Worm (Caenorhabditis elegans) whole organism, young adult: ENCODE measurements around the gene rpap-3.

Experiments used
- B0035.1 ChIP-seq: sonication (generic microtip); optimal IDR thresholded peaks from 2 replicates; lab custom pipeline; 2016; ENCODE audit warnings: missing genetic modification characterization, mild to moderate bottlenecking, missing compliant biosample characterization, missing genotype, missing genetic modification reagents
- C06A6.2 ChIP-seq: fragments of 200-800 bp; sonication (Bioruptor generic); conservative IDR thresholded peaks from 2 replicates; pipeline ENCODE4 v1.3.6; 2022; ENCODE audit warnings: missing genetic modification characterization, missing compliant biosample characterization
- C17E4.6 ChIP-seq: fragments of 200-800 bp; sonication (Bioruptor generic); IDR thresholded peaks from 2 replicates; pipeline ENCODE4 v1.3.6; 2022; ENCODE audit warnings: missing genetic modification reagents, missing genetic modification characterization, missing compliant biosample characterization
- D2030.7 ChIP-seq: fragments of 200-800 bp; sonication (Bioruptor generic); IDR thresholded peaks from 2 replicates; pipeline ENCODE4 v1.3.6; 2022; ENCODE audit warnings: missing genetic modification reagents, missing genetic modification characterization, missing compliant biosample characterization
- F22D6.2 ChIP-seq: sonication (generic microtip); optimal IDR thresholded peaks from 2 replicates; lab custom pipeline; 2016; ENCODE audit warnings: mild to moderate bottlenecking, missing genetic modification characterization, missing compliant biosample characterization
- F39B2.1 ChIP-seq: fragments of 200-800 bp; sonication (Bioruptor generic); IDR thresholded peaks from 2 replicates; pipeline ENCODE4 v1.3.6; 2022; ENCODE audit warnings: missing genetic modification reagents, missing genetic modification characterization, missing compliant biosample characterization
- F57C9.4 ChIP-seq: sonication (generic microtip); optimal IDR thresholded peaks from 2 replicates; lab custom pipeline; 2017; ENCODE audit warnings: mild to moderate bottlenecking, missing genetic modification characterization, missing compliant biosample characterization
- K11D2.4 ChIP-seq: fragments of 200-800 bp; sonication (Bioruptor generic); IDR thresholded peaks from 2 replicates; pipeline ENCODE4 v1.3.6; 2022; ENCODE audit warnings: missing genetic modification reagents, missing genetic modification characterization, missing compliant biosample characterization
- Y53F4B.3 ChIP-seq: fragments of 200-800 bp; sonication (Bioruptor generic); IDR thresholded peaks from 2 replicates; pipeline ENCODE4 v1.3.6; 2022; ENCODE audit warnings: missing genetic modification reagents, missing genetic modification characterization, missing compliant biosample characterization
- Y53G8AR.9 ChIP-seq: fragments of 200-800 bp; sonication (Bioruptor generic); conservative IDR thresholded peaks from 2 replicates; pipeline ENCODE4 v1.3.6; 2022; ENCODE audit warnings: missing genetic modification reagents, missing genetic modification characterization, missing compliant biosample characterization
- Y56A3A.18 ChIP-seq: fragments of 200-800 bp; sonication (Bioruptor generic); IDR thresholded peaks from 2 replicates; pipeline ENCODE4 v1.3.6; 2022; ENCODE audit warnings: missing genetic modification reagents, missing genetic modification characterization, missing compliant biosample characterization
- Y95B8A.8 ChIP-seq: fragments of 200-800 bp; sonication (Bioruptor generic); IDR thresholded peaks from 2 replicates; pipeline ENCODE4 v1.3.6; 2022; ENCODE audit warnings: missing genetic modification reagents, missing genetic modification characterization, missing compliant biosample characterization
- akir-1 ChIP-seq: fragments of 200-800 bp; sonication (Bioruptor generic); optimal IDR thresholded peaks from 2 replicates; lab custom pipeline; 2018; ENCODE audit warnings: mild to moderate bottlenecking, missing genetic modification characterization, moderate library complexity, missing compliant biosample characterization
- athp-1 ChIP-seq: sonication (generic microtip); optimal IDR thresholded peaks from 2 replicates; lab custom pipeline; 2017; ENCODE audit warnings: mild to moderate bottlenecking, missing genetic modification characterization, missing compliant biosample characterization
- attf-5 ChIP-seq: fragments of 200-800 bp; sonication (Bioruptor generic); optimal IDR thresholded peaks from 2 replicates; lab custom pipeline; 2018; ENCODE audit warnings: mild to moderate bottlenecking, missing genetic modification characterization, missing compliant biosample characterization
- bed-2 ChIP-seq: fragments of 200-800 bp; sonication (Bioruptor generic); IDR thresholded peaks from 2 replicates; pipeline ENCODE4 v1.3.6; 2022; ENCODE audit warnings: missing genetic modification reagents, missing genetic modification characterization, missing compliant biosample characterization
- cebp-2 ChIP-seq: fragments of 200-800 bp; sonication (Bioruptor generic); IDR thresholded peaks from 2 replicates; pipeline ENCODE4 v1.3.6; 2022; ENCODE audit warnings: missing genetic modification characterization, missing compliant biosample characterization
- ceh-27 ChIP-seq: fragments of 200-800 bp; sonication (Bioruptor generic); optimal IDR thresholded peaks from 2 replicates; lab custom pipeline; 2018; ENCODE audit warnings: mild to moderate bottlenecking, missing genetic modification characterization, moderate library complexity, missing compliant biosample characterization
- ceh-91 ChIP-seq: fragments of 200-800 bp; sonication (Bioruptor generic); IDR thresholded peaks from 2 replicates; pipeline ENCODE4 v1.3.6; 2022; ENCODE audit warnings: missing genetic modification reagents, missing genetic modification characterization, missing compliant biosample characterization
- die-1 ChIP-seq: sonication (generic microtip); optimal IDR thresholded peaks from 2 replicates; lab custom pipeline; 2016; ENCODE audit warnings: missing genotype, mild to moderate bottlenecking, missing genetic modification characterization, missing compliant biosample characterization
- efl-1 ChIP-seq: fragments of 150-350 bp; optimal IDR thresholded peaks from 2 replicates; lab custom pipeline; 2014; ENCODE audit warnings: missing biosample characterization, missing genetic modification reagents, missing genetic modification characterization
- egl-44 ChIP-seq: fragments of 200-800 bp; sonication (Bioruptor generic); IDR thresholded peaks from 2 replicates; pipeline ENCODE4 v1.3.6; 2022; ENCODE audit warnings: missing genetic modification reagents, missing genetic modification characterization, missing compliant biosample characterization
- ekl-4 ChIP-seq: fragments of 200-800 bp; sonication (Bioruptor generic); IDR thresholded peaks from 2 replicates; pipeline ENCODE4 v1.3.6; 2022; ENCODE audit warnings: missing genetic modification reagents, missing genetic modification characterization, missing compliant biosample characterization
- fkh-3 ChIP-seq: sonication (generic microtip); optimal IDR thresholded peaks from 2 replicates; lab custom pipeline; 2016; ENCODE audit warnings: mild to moderate bottlenecking, missing genetic modification characterization, missing compliant biosample characterization
- gei-17 ChIP-seq: fragments of 200-800 bp; sonication (Bioruptor generic); optimal IDR thresholded peaks from 2 replicates; lab custom pipeline; 2018; ENCODE audit warnings: mild to moderate bottlenecking, missing genetic modification characterization, missing compliant biosample characterization
- him-1 ChIP-seq: sonication (generic microtip); optimal IDR thresholded peaks from 2 replicates; lab custom pipeline; 2016; ENCODE audit warnings: missing genotype, missing genetic modification reagents, missing genetic modification characterization, missing compliant biosample characterization
- hlh-26 ChIP-seq: fragments of 200-800 bp; sonication (Bioruptor generic); conservative IDR thresholded peaks from 2 replicates; pipeline ENCODE4 v1.3.6; 2022; ENCODE audit warnings: missing genetic modification reagents, missing genetic modification characterization, missing compliant biosample characterization
- hmg-1.2 ChIP-seq: fragments of 200-800 bp; sonication (Bioruptor generic); IDR thresholded peaks from 2 replicates; pipeline ENCODE4 v1.3.6; 2022; ENCODE audit warnings: missing genetic modification reagents, missing genetic modification characterization, missing compliant biosample characterization
- hsf-1 ChIP-seq: fragments of 200-800 bp; sonication (Bioruptor generic); IDR thresholded peaks from 2 replicates; pipeline ENCODE4 v1.3.6; 2022; ENCODE audit warnings: missing genetic modification reagents, missing genetic modification characterization, missing compliant biosample characterization
- let-607 ChIP-seq, 2 experiments: fragments of 200-800 bp in 1 of 2; sonication (Bioruptor generic) in 1 of 2; sonication (generic microtip) in 1 of 2; optimal IDR thresholded peaks; 2 replicates each; lab custom pipeline; 2016 to 2018; ENCODE audit warnings: mild to moderate bottlenecking in 2 of 2, missing compliant biosample characterization in 2 of 2, missing genetic modification characterization in 2 of 2, moderate library complexity in 2 of 2, missing genotype in 1 of 2
- mes-4 ChIP-seq: sonication (generic microtip); optimal IDR thresholded peaks from 2 replicates; lab custom pipeline; 2016; ENCODE audit warnings: missing genotype, missing genetic modification characterization, missing compliant biosample characterization
- nfya-2 ChIP-seq: fragments of 200-800 bp; sonication (Bioruptor generic); IDR thresholded peaks from 2 replicates; pipeline ENCODE4 v1.3.6; 2022; ENCODE audit warnings: missing genetic modification reagents, missing genetic modification characterization, missing compliant biosample characterization
- nhr-27 ChIP-seq: fragments of 200-800 bp; sonication (Bioruptor generic); optimal IDR thresholded peaks from 2 replicates; lab custom pipeline; 2018; ENCODE audit warnings: mild to moderate bottlenecking, missing genetic modification characterization, moderate library complexity, missing compliant biosample characterization
- nhr-80 ChIP-seq: sonication (generic microtip); optimal IDR thresholded peaks from 2 replicates; lab custom pipeline; 2016; ENCODE audit warnings: missing genetic modification characterization, missing compliant biosample characterization
- pha-4 ChIP-seq: fragments of 150-350 bp; sonication (generic microtip); optimal IDR thresholded peaks from 2 replicates; lab custom pipeline; 2014; ENCODE audit warnings: missing biosample characterization, missing genetic modification reagents, missing genetic modification characterization
- rcor-1 ChIP-seq: fragments of 200-800 bp; sonication (Bioruptor generic); IDR thresholded peaks from 2 replicates; pipeline ENCODE4 v1.3.6; 2022; ENCODE audit warnings: missing genetic modification reagents, missing genetic modification characterization, missing compliant biosample characterization
- repo-1 ChIP-seq: sonication (generic microtip); optimal IDR thresholded peaks from 2 replicates; lab custom pipeline; 2017; ENCODE audit warnings: mild to moderate bottlenecking, missing genetic modification characterization, missing compliant biosample characterization
- rpc-1 ChIP-seq, 2 experiments: fragments of 150-350 bp in 1 of 2; sonication (generic microtip) in 1 of 2; optimal IDR thresholded peaks; 2 replicates each; lab custom pipeline; 2014 to 2018; ENCODE audit warnings: missing biosample characterization in 1 of 2, missing genetic modification characterization in 1 of 2, missing genetic modification reagents in 1 of 2, missing genotype in 1 of 2
- snpc-1.3 ChIP-seq: sonication (generic microtip); optimal IDR thresholded peaks from 2 replicates; lab custom pipeline; 2017; ENCODE audit warnings: missing genetic modification characterization, mild to moderate bottlenecking, missing compliant biosample characterization, antibody characterized with exemption, moderate library complexity, missing genotype, missing genetic modification reagents; ENCODE audit not compliant: insufficient read depth
- snpc-3.4 ChIP-seq: sonication (generic microtip); optimal IDR thresholded peaks from 2 replicates; lab custom pipeline; 2017; ENCODE audit warnings: missing genetic modification characterization, mild to moderate bottlenecking, missing compliant biosample characterization, antibody characterized with exemption, moderate library complexity, missing genotype, missing genetic modification reagents
- sptf-2 ChIP-seq: fragments of 200-800 bp; sonication (Bioruptor generic); optimal IDR thresholded peaks from 2 replicates; lab custom pipeline; 2018; ENCODE audit warnings: mild to moderate bottlenecking, missing genetic modification characterization, missing compliant biosample characterization
- tbp1 ChIP-seq: fragments of 200-800 bp; sonication (Bioruptor generic); optimal IDR thresholded peaks from 2 replicates; lab custom pipeline; 2018; ENCODE audit warnings: mild to moderate bottlenecking, missing genetic modification characterization, missing compliant biosample characterization
- tbx-9 ChIP-seq: sonication (generic microtip); optimal IDR thresholded peaks from 2 replicates; lab custom pipeline; 2016; ENCODE audit warnings: borderline replicate concordance, missing genetic modification characterization, inconsistent platforms, missing compliant biosample characterization
- tlf-1 ChIP-seq: fragments of 200-800 bp; sonication (Bioruptor generic); optimal IDR thresholded peaks from 2 replicates; lab custom pipeline; 2018; ENCODE audit warnings: mild to moderate bottlenecking, missing genetic modification characterization, missing compliant biosample characterization
- unc-62 ChIP-seq: fragments of 150-350 bp; optimal IDR thresholded peaks from 2 replicates; lab custom pipeline; 2014; ENCODE audit warnings: missing biosample characterization, missing genetic modification reagents, missing genetic modification characterization
- zfh-2 ChIP-seq: fragments of 200-800 bp; sonication (Bioruptor generic); conservative IDR thresholded peaks from 2 replicates; pipeline ENCODE4 v1.3.6; 2022; ENCODE audit warnings: missing genetic modification reagents, missing genetic modification characterization, missing compliant biosample characterization
- zim-3 ChIP-seq: sonication (generic microtip); optimal IDR thresholded peaks from 2 replicates; lab custom pipeline; 2017; ENCODE audit warnings: mild to moderate bottlenecking, missing genetic modification characterization, moderate library complexity, missing compliant biosample characterization
- ztf-26 ChIP-seq: sonication (generic microtip); optimal IDR thresholded peaks from 2 replicates; lab custom pipeline; 2017; ENCODE audit warnings: missing genetic modification characterization, missing compliant biosample characterization
- ztf-3 ChIP-seq: fragments of 200-800 bp; sonication (Bioruptor generic); optimal IDR thresholded peaks from 2 replicates; lab custom pipeline; 2018; ENCODE audit warnings: mild to moderate bottlenecking, missing genetic modification characterization, missing compliant biosample characterization

The rpap-3 gene

DNA sequence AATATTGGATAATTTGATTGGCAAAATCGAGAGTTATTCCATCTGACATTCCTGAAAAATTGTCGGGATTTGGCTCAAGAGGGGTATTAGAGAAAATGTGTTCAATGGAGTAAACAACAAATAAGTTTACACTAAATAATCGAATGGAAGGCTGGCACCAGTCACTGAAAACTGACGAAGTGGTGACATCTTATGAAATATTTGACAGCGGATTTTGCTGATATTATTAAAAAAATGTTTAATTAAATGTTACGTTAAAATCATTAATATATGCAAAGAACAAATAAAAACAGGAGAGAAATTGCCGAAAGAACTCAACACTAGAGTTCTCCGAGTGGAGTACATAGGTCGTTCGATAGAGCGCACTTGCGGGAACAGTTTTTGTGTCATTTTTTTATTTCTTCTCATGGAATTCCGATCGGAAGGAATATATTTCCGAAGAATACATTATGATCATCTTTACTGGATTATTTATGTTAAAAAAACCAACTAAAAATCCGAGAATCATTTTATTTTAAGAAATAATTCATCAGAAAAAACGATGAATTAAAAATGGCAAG lies 6.8 kb upstream of the rpap-3 start, which contains the start of gene tag-322 (continued):
- TF ChIP-seq ztf-3 (no peak), die-1 (tag; lab: Kevin White, UChicago) (no peak), nhr-27 (tag; lab: Kevin White, UChicago) (no peak), zfh-2 (GFP tag; lab: Robert Waterston, UW) (no peak), repo-1 (tag; lab: Kevin White, UChicago) (no peak), rcor-1 (no peak), Y53F4B.3 (GFP tag; lab: Robert Waterston, UW) (no peak), bed-2 (GFP tag; lab: Robert Waterston, UW) (no peak), tbx-9 (tag; lab: Kevin White, UChicago) (no peak), pha-4 (tag; lab: Kevin White, UChicago) (no peak), ceh-91 (GFP tag; lab: Robert Waterston, UW) (no peak), him-1 (tag; lab: Kevin White, UChicago) (no peak), akir-1 (no peak), ztf-26 (tag; lab: Kevin White, UChicago) (no peak), F57C9.4 (tag; lab: Kevin White, UChicago) (no peak), C06A6.2 (GFP tag; lab: Robert Waterston, UW) (no peak), rpc-1 (optimal IDR thresholded peaks at IDR 0.05; lab: Kevin White, UChicago) (no peak), rpc-1 (tag; optimal IDR thresholded peaks at IDR 0.05; lab: Kevin White, UChicago) (no peak), fkh-3 (tag; lab: Kevin White, UChicago) (no peak), ekl-4 (GFP tag; lab: Robert Waterston, UW) (peak; percentile 50; the same call in 1 of the 2 replicates), unc-62 (GFP tag; lab: Kevin White, UChicago) (no peak), D2030.7 (GFP tag; lab: Robert Waterston, UW) (no peak), hlh-26 (no peak), hsf-1 (GFP tag; lab: Robert Waterston, UW) (no peak), ceh-27 (GFP tag; lab: Kevin White, UChicago) (peak; percentile 1), sptf-2 (GFP tag; lab: Kevin White, UChicago) (no peak), Y53G8AR.9 (GFP tag; lab: Robert Waterston, UW) (no peak), attf-5 (GFP tag; lab: Kevin White, UChicago) (peak; percentile 19), tbp1 (GFP tag; lab: Kevin White, UChicago) (peak; percentile 16), mes-4 (tag; lab: Kevin White, UChicago) (no peak), gei-17 (GFP tag; lab: Kevin White, UChicago) (no peak), egl-44 (GFP tag; lab: Robert Waterston, UW) (no peak), snpc-1.3 (tag; lab: Kevin White, UChicago) (peak; percentile 58), Y95B8A.8 (GFP tag; lab: Robert Waterston, UW) (no peak), cebp-2 (no peak), athp-1 (tag; lab: Kevin White, UChicago) (no peak), Y56A3A.18 (GFP tag; lab: Robert Waterston, UW) (no peak), nhr-80 (no peak), snpc-3.4 (tag; lab: Kevin White, UChicago) (no peak), B0035.1 (tag; lab: Kevin White, UChicago) (no peak), zim-3 (no peak), tlf-1 (no peak), let-607 (tag; optimal IDR thresholded peaks at IDR 0.05; lab: Kevin White, UChicago) (no peak), efl-1 (no peak), hmg-1.2 (GFP tag; lab: Robert Waterston, UW) (0 out of 2 replicates have a peak, but pooled peaks have one; percentile 6), F22D6.2 (tag; lab: Kevin White, UChicago) (no peak), nfya-2 (no peak), K11D2.4 (no peak), F39B2.1 (no peak), C17E4.6 (GFP tag; lab: Robert Waterston, UW) (no peak)
